Fruit fly (Drosophila melanogaster) whole organism, embryonic: ENCODE results near the gene CG32483.

ENCODE experiments used
- CG10959 ChIP-seq: fragments of 200-800 bp; sonication (Bioruptor generic); IDR thresholded peaks from 2 replicates; pipeline ENCODE4 v1.3.6; 2022; ENCODE audit warnings: missing biosample characterization, missing genetic modification characterization
- CG12071 ChIP-seq: fragments of 200-800 bp; sonication (Bioruptor generic); optimal IDR thresholded peaks from 3 replicates; lab custom pipeline; 2018; ENCODE audit warnings: missing biosample characterization, mild to moderate bottlenecking, missing genetic modification characterization
- CG1233 ChIP-seq: fragments of 200-800 bp; sonication (Bioruptor generic); optimal IDR thresholded peaks from 4 replicates; lab custom pipeline; 2018; ENCODE audit warnings: missing biosample characterization, mild to moderate bottlenecking, missing genetic modification characterization
- CG13894 ChIP-seq: fragments of 200-800 bp; sonication (Bioruptor generic); optimal IDR thresholded peaks from 3 replicates; lab custom pipeline; 2018; ENCODE audit warnings: missing biosample characterization, mild to moderate bottlenecking, missing genetic modification characterization, moderate library complexity
- CG2678 ChIP-seq: fragments of 200-800 bp; sonication (Bioruptor generic); optimal IDR thresholded peaks from 3 replicates; lab custom pipeline; 2019; ENCODE audit warnings: missing biosample characterization, mild to moderate bottlenecking, missing genetic modification characterization, moderate library complexity
- CG3407 ChIP-seq: fragments of 200-800 bp; sonication (Bioruptor generic); optimal IDR thresholded peaks from 2 replicates; lab custom pipeline; 2018; ENCODE audit warnings: missing biosample characterization, mild to moderate bottlenecking, missing genetic modification characterization
- CG34376 ChIP-seq: fragments of 200-800 bp; sonication (Bioruptor generic); optimal IDR thresholded peaks from 2 replicates; lab custom pipeline; 2018; ENCODE audit warnings: missing biosample characterization, mild to moderate bottlenecking, missing genetic modification characterization
- CG6683 ChIP-seq: fragments of 200-800 bp; sonication (Bioruptor generic); optimal IDR thresholded peaks from 2 replicates; lab custom pipeline; 2017; ENCODE audit warnings: missing biosample characterization, mild to moderate bottlenecking, missing genetic modification characterization, missing genetic modification reagents
- CG6791 ChIP-seq: fragments of 200-800 bp; sonication (Bioruptor generic); IDR thresholded peaks from 3 replicates; pipeline ENCODE4 v1.3.6; 2022; ENCODE audit warnings: missing biosample characterization, missing genetic modification characterization; ENCODE audit not compliant: partially characterized antibody
- CG8290 ChIP-seq, 3 experiments: fragments of 200-800 bp; sonication (Bioruptor generic); optimal IDR thresholded peaks; 2 replicates each; lab custom pipeline; 2016 to 2019; ENCODE audit warnings: missing biosample characterization in 3 of 3, missing genetic modification characterization in 3 of 3, mild to moderate bottlenecking in 2 of 3, moderate library complexity in 1 of 3
- CG8924 ChIP-seq: fragments of 200-800 bp; optimal IDR thresholded peaks from 3 replicates; lab custom pipeline; 2019; ENCODE audit warnings: missing biosample characterization, mild to moderate bottlenecking, missing genetic modification characterization, moderate library complexity
- Deaf1 ChIP-seq: fragments of 200-800 bp; optimal IDR thresholded peaks from 3 replicates; lab custom pipeline; 2019; ENCODE audit warnings: missing biosample characterization, mild to moderate bottlenecking, missing genetic modification characterization, moderate library complexity
- Eip74EF ChIP-seq, 2 experiments: fragments of 200-800 bp in 1 of 2; fragments of >200 bp in 1 of 2; sonication (Bioruptor generic) in 1 of 2; optimal IDR thresholded peaks; 2 replicates each; lab custom pipeline; 2017 to 2019; ENCODE audit warnings: missing biosample characterization in 2 of 2, missing genetic modification characterization in 2 of 2, mild to moderate bottlenecking in 1 of 2, moderate library complexity in 1 of 2
- Fer1 ChIP-seq: fragments of 200-800 bp; sonication (Bioruptor generic); optimal IDR thresholded peaks from 2 replicates; lab custom pipeline; 2017; ENCODE audit warnings: missing biosample characterization, mild to moderate bottlenecking, missing genetic modification characterization
- Max ChIP-seq: fragments of 200-800 bp; sonication (Bioruptor generic); optimal IDR thresholded peaks from 2 replicates; lab custom pipeline; 2016; ENCODE audit warnings: missing biosample characterization, mild to moderate bottlenecking, missing genetic modification characterization
- Nf-YC ChIP-seq: fragments of 200-800 bp; optimal IDR thresholded peaks from 3 replicates; lab custom pipeline; 2019; ENCODE audit warnings: missing biosample characterization, mild to moderate bottlenecking, missing genetic modification characterization, moderate library complexity
- Pdp1 ChIP-seq, 2 experiments: fragments of 200-800 bp; sonication (Bioruptor generic); optimal IDR thresholded peaks; 3 replicates each; lab custom pipeline; 2016; ENCODE audit warnings: missing biosample characterization in 2 of 2, missing genetic modification characterization in 2 of 2, mild to moderate bottlenecking in 1 of 2, moderate library complexity in 1 of 2
- Poxn ChIP-seq: fragments of 200-800 bp; sonication (Bioruptor generic); IDR thresholded peaks from 2 replicates; pipeline ENCODE4 v1.3.6; 2022; ENCODE audit warnings: missing biosample characterization, missing genetic modification characterization
- abd-A ChIP-seq: fragments of 200-800 bp; sonication (Bioruptor generic); optimal IDR thresholded peaks from 3 replicates; lab custom pipeline; 2019; ENCODE audit warnings: missing biosample characterization, mild to moderate bottlenecking, missing genetic modification characterization, moderate library complexity
- amos ChIP-seq: fragments of 200-800 bp; sonication (Bioruptor generic); IDR thresholded peaks from 2 replicates; pipeline ENCODE4 v1.3.6; 2022; ENCODE audit warnings: missing biosample characterization, missing genetic modification characterization; ENCODE audit not compliant: partially characterized antibody
- az2 ChIP-seq: fragments of 200-800 bp; sonication (Bioruptor generic); optimal IDR thresholded peaks from 3 replicates; lab custom pipeline; 2016; ENCODE audit warnings: missing biosample characterization, missing genetic modification characterization
- cato ChIP-seq: fragments of 200-800 bp; sonication (Bioruptor generic); optimal IDR thresholded peaks from 2 replicates; lab custom pipeline; 2016; ENCODE audit warnings: missing biosample characterization, missing genetic modification characterization, borderline replicate concordance
- chm ChIP-seq: fragments of 200-800 bp; sonication (Bioruptor generic); IDR thresholded peaks from 2 replicates; pipeline ENCODE4 v1.3.6; 2022; ENCODE audit warnings: missing biosample characterization, missing genetic modification characterization
- ci ChIP-seq: fragments of 200-800 bp; sonication (Bioruptor generic); IDR thresholded peaks from 3 replicates; pipeline ENCODE4 v1.3.6; 2022; ENCODE audit warnings: missing biosample characterization, missing genetic modification characterization
- crol ChIP-seq: fragments of 200-800 bp; sonication (Bioruptor generic); IDR thresholded peaks from 2 replicates; pipeline ENCODE4 v1.3.6; 2022; ENCODE audit warnings: missing biosample characterization, missing genetic modification characterization
- dm ChIP-seq: fragments of 200-800 bp; sonication (Bioruptor generic); optimal IDR thresholded peaks from 3 replicates; lab custom pipeline; 2016; ENCODE audit warnings: missing biosample characterization, missing genetic modification characterization
- gce ChIP-seq: fragments of 200-800 bp; sonication (Bioruptor generic); IDR thresholded peaks from 3 replicates; pipeline ENCODE4 v1.3.6; 2022; ENCODE audit warnings: missing biosample characterization, missing genetic modification characterization
- gcm ChIP-seq: fragments of 200-800 bp; sonication (Bioruptor generic); optimal IDR thresholded peaks from 2 replicates; lab custom pipeline; 2019; ENCODE audit warnings: missing biosample characterization, mild to moderate bottlenecking, missing genetic modification characterization, moderate library complexity
- gem ChIP-seq: fragments of 200-800 bp; sonication (Bioruptor generic); optimal IDR thresholded peaks from 2 replicates; lab custom pipeline; 2019; ENCODE audit warnings: missing biosample characterization, mild to moderate bottlenecking, missing genetic modification characterization, moderate library complexity
- gsb ChIP-seq: fragments of 200-800 bp; sonication (Bioruptor generic); IDR thresholded peaks from 2 replicates; pipeline ENCODE4 v1.3.6; 2022; ENCODE audit warnings: missing biosample characterization, missing genetic modification characterization
- kni ChIP-seq: fragments of 200-800 bp; sonication (Bioruptor generic); optimal IDR thresholded peaks from 3 replicates; lab custom pipeline; 2017; ENCODE audit warnings: mild to moderate bottlenecking, missing biosample characterization, missing genetic modification reagents, missing genetic modification characterization
- mirr ChIP-seq: fragments of 200-800 bp; sonication (Bioruptor generic); optimal IDR thresholded peaks from 3 replicates; lab custom pipeline; 2018; ENCODE audit warnings: missing biosample characterization, mild to moderate bottlenecking, missing genetic modification characterization
- nerfin-1 ChIP-seq: fragments of 200-800 bp; sonication (Bioruptor generic); optimal IDR thresholded peaks from 3 replicates; lab custom pipeline; 2019; ENCODE audit warnings: missing biosample characterization, mild to moderate bottlenecking, missing genetic modification characterization, moderate library complexity
- nom ChIP-seq: fragments of 200-800 bp; sonication (Bioruptor generic); optimal IDR thresholded peaks from 2 replicates; lab custom pipeline; 2017; ENCODE audit warnings: missing biosample characterization, missing genetic modification characterization, mild to moderate bottlenecking, moderate library complexity, missing genetic modification reagents
- pb ChIP-seq: fragments of 200-800 bp; sonication (Bioruptor generic); optimal IDR thresholded peaks from 3 replicates; lab custom pipeline; 2016; ENCODE audit warnings: missing biosample characterization, missing genetic modification characterization
- pfk ChIP-seq: fragments of 200-800 bp; sonication (Bioruptor generic); optimal IDR thresholded peaks from 2 replicates; lab custom pipeline; 2018; ENCODE audit warnings: missing biosample characterization, mild to moderate bottlenecking, missing genetic modification characterization, moderate library complexity
- pros ChIP-seq: fragments of 200-800 bp; sonication (Bioruptor generic); optimal IDR thresholded peaks from 3 replicates; lab custom pipeline; 2019; ENCODE audit warnings: missing biosample characterization, mild to moderate bottlenecking, missing genetic modification characterization, moderate library complexity
- rib ChIP-seq: fragments of 200-800 bp; sonication (Bioruptor generic); IDR thresholded peaks from 2 replicates; pipeline ENCODE4 v1.3.6; 2022; ENCODE audit warnings: missing biosample characterization, missing genetic modification characterization
- sd ChIP-seq: fragments of 200-800 bp; sonication (Bioruptor generic); optimal IDR thresholded peaks from 3 replicates; lab custom pipeline; 2018; ENCODE audit warnings: missing biosample characterization, mild to moderate bottlenecking, missing genetic modification characterization, moderate library complexity
- sim ChIP-seq: fragments of 200-800 bp; sonication (Bioruptor generic); IDR thresholded peaks from 2 replicates; pipeline ENCODE4 v1.3.6; 2022; ENCODE audit warnings: missing biosample characterization, missing genetic modification characterization
- slp2 ChIP-seq: fragments of 200-800 bp; sonication (Bioruptor generic); optimal IDR thresholded peaks from 2 replicates; lab custom pipeline; 2016; ENCODE audit warnings: missing biosample characterization, missing genetic modification characterization
- so ChIP-seq: fragments of 200-800 bp; sonication (Bioruptor generic); IDR thresholded peaks from 3 replicates; pipeline ENCODE4 v1.3.6; 2022; ENCODE audit warnings: missing biosample characterization, missing genetic modification characterization
- sob ChIP-seq: fragments of 200-800 bp; sonication (Bioruptor generic); IDR thresholded peaks from 2 replicates; pipeline ENCODE4 v1.3.6; 2022; ENCODE audit warnings: missing biosample characterization, missing genetic modification characterization
- sug ChIP-seq: fragments of 200-800 bp; optimal IDR thresholded peaks from 2 replicates; lab custom pipeline; 2019; ENCODE audit warnings: missing biosample characterization, mild to moderate bottlenecking, missing genetic modification characterization, moderate library complexity
- twi ChIP-seq: fragments of 200-800 bp; optimal IDR thresholded peaks from 2 replicates; lab custom pipeline; 2019; ENCODE audit warnings: missing biosample characterization, mild to moderate bottlenecking, missing genetic modification characterization, moderate library complexity
- unc-4 ChIP-seq: fragments of 200-800 bp; sonication (Bioruptor generic); IDR thresholded peaks from 2 replicates; pipeline ENCODE4 v1.3.6; 2022; ENCODE audit warnings: missing biosample characterization, missing genetic modification characterization; ENCODE audit not compliant: partially characterized antibody
- yki ChIP-seq: fragments of >200 bp; optimal IDR thresholded peaks from 3 replicates; lab custom pipeline; 2018
- z ChIP-seq: fragments of 200-800 bp; sonication (Bioruptor generic); IDR thresholded peaks from 3 replicates; pipeline ENCODE4 v1.3.6; 2022; ENCODE audit warnings: missing biosample characterization, missing genetic modification characterization

CG32483 gene

dm6 chr3L:707992-708489 lies 18.2 kb upstream of the CG32483 start, which contains the start of gene CG13895 (continued):
- TF ChIP-seq CG2678, result peak; percentile 26
- TF ChIP-seq slp2, result peak; percentile 7
- TF ChIP-seq gcm (GFP tag; lab: Kevin White, UChicago), result peak; percentile 0
- peak; percentile 75 for TF ChIP-seq sd (tag; lab: Kevin White, UChicago)
- TF ChIP-seq CG8924 (tag; lab: Kevin White, UChicago), result peak; percentile 2
- TF ChIP-seq rib (GFP tag; lab: Robert Waterston, UW), result peak; percentile 14; the same call in 1 of the 2 replicates
- peak; percentile 52 for TF ChIP-seq Fer1 (GFP tag; lab: Kevin White, UChicago)
- peak; percentile 59 for TF ChIP-seq CG34376 (GFP tag; lab: Kevin White, UChicago)
- peak; percentile 18; the same call in 1 of the 2 replicates for TF ChIP-seq amos (GFP tag; lab: Robert Waterston, UW)
- TF ChIP-seq CG10959 (GFP tag; lab: Robert Waterston, UW), result no peak
- TF ChIP-seq nom, result peak; percentile 18
- peak; percentile 40; the same call in 1 of the 2 replicates for TF ChIP-seq unc-4 (GFP tag; lab: Robert Waterston, UW)
- 0 out of 3 replicates have a peak, but pooled peaks have one; percentile 37 for TF ChIP-seq so (GFP tag; lab: Robert Waterston, UW)
- TF ChIP-seq kni, result peak; percentile 86
- no peak for TF ChIP-seq Poxn (GFP tag; lab: Robert Waterston, UW)
- TF ChIP-seq gce, result no peak
- TF ChIP-seq sug (tag; lab: Kevin White, UChicago), result peak; percentile 30
- TF ChIP-seq abd-A (tag; lab: Kevin White, UChicago), result peak; percentile 39
- TF ChIP-seq mirr, result peak; percentile 28
- TF ChIP-seq CG1233 (GFP tag; lab: Kevin White, UChicago), result peak; percentile 39
- peak; percentile 13 for TF ChIP-seq Nf-YC (tag; lab: Kevin White, UChicago)
- TF ChIP-seq Max, result peak; percentile 27
- peak in 1 of 2 experiments; percentile 63 for TF ChIP-seq Eip74EF (GFP tag; optimal IDR thresholded peaks at IDR 0.05; lab: Kevin White, UChicago)
- peak; percentile 10 for TF ChIP-seq twi (tag; lab: Kevin White, UChicago)
- TF ChIP-seq az2 (GFP tag; lab: Kevin White, UChicago), result no peak
- TF ChIP-seq CG3407 (GFP tag; lab: Kevin White, UChicago), result no peak
- TF ChIP-seq ci (GFP tag; lab: Robert Waterston, UW), result peak; percentile 65; the same call in 1 of the 3 replicates
- TF ChIP-seq nerfin-1 (tag; lab: Kevin White, UChicago), result peak; percentile 12
- TF ChIP-seq z (GFP tag; lab: Robert Waterston, UW), result peak; percentile 79
- peak; percentile 94 for TF ChIP-seq CG8290 (GFP tag; optimal IDR thresholded peaks at IDR 0.05; lab: Kevin White, UChicago)
- peak; percentile 66 to 93 for TF ChIP-seq CG8290 (tag; optimal IDR thresholded peaks at IDR 0.05; lab: Kevin White, UChicago)
- peak; percentile 31; the same call in 1 of the 2 replicates for TF ChIP-seq sob (GFP tag; lab: Robert Waterston, UW)
- peak; percentile 55 for TF ChIP-seq pros
- peak; percentile 7 for TF ChIP-seq CG6683
- peak; percentile 71 for TF ChIP-seq Deaf1 (tag; lab: Kevin White, UChicago)
- no peak for TF ChIP-seq cato (GFP tag; lab: Kevin White, UChicago)
- TF ChIP-seq CG13894 (tag; lab: Kevin White, UChicago), result peak; percentile 99
- TF ChIP-seq CG12071 (GFP tag; lab: Kevin White, UChicago), result peak; percentile 1
- peak; percentile 72; the same call in 1 of the 3 replicates for TF ChIP-seq CG6791
- peak; percentile 12 for TF ChIP-seq yki (lab: Kevin White, UChicago)
- TF ChIP-seq sim (GFP tag; lab: Robert Waterston, UW), result no peak
- peak; percentile 83 for TF ChIP-seq pfk
- TF ChIP-seq Pdp1 (GFP tag; optimal IDR thresholded peaks at IDR 0.05; lab: Kevin White, UChicago), result peak in 1 of 2 experiments; percentile 17
- TF ChIP-seq chm, result 0 out of 2 replicates have a peak, but pooled peaks have one; percentile 6
- no peak for TF ChIP-seq gsb (GFP tag; lab: Robert Waterston, UW)
- TF ChIP-seq crol (GFP tag; lab: Robert Waterston, UW), result 0 out of 2 replicates have a peak, but pooled peaks have one; percentile 15
- TF ChIP-seq dm (GFP tag; lab: Kevin White, UChicago), result peak; percentile 68
- peak; percentile 71 for TF ChIP-seq gem
- TF ChIP-seq pb (GFP tag; lab: Kevin White, UChicago), result no peak
